Worm (Caenorhabditis elegans) whole organism, L1 larva: ENCODE results near the gene R11G1.1.

ENCODE experiments used
- C34B4.2 ChIP-seq: sonication (generic microtip); optimal IDR thresholded peaks from 2 replicates; lab custom pipeline; 2017; ENCODE audit warnings: mild to moderate bottlenecking, missing genetic modification characterization, missing compliant biosample characterization
- Y116A8C.19 ChIP-seq: sonication (generic microtip); optimal IDR thresholded peaks from 2 replicates; lab custom pipeline; 2016; ENCODE audit warnings: missing compliant biosample characterization, missing genetic modification characterization, borderline replicate concordance
- aha-1 ChIP-seq: fragments of 150-350 bp; optimal IDR thresholded peaks from 2 replicates; lab custom pipeline; 2014; ENCODE audit warnings: missing biosample characterization, missing genetic modification characterization
- aly-2 ChIP-seq: fragments of 150-350 bp; optimal IDR thresholded peaks from 2 replicates; lab custom pipeline; 2014; ENCODE audit warnings: missing biosample characterization, missing genetic modification characterization
- blmp-1 ChIP-seq: fragments of 150-350 bp; optimal IDR thresholded peaks from 2 replicates; lab custom pipeline; 2014; ENCODE audit warnings: missing biosample characterization, missing genetic modification characterization
- ceh-8 ChIP-seq: fragments of 200-800 bp; sonication (Bioruptor generic); optimal IDR thresholded peaks from 2 replicates; lab custom pipeline; 2018; ENCODE audit warnings: mild to moderate bottlenecking, missing genetic modification characterization, moderate library complexity, missing compliant biosample characterization
- ceh-82 ChIP-seq, 3 experiments: fragments of 150-350 bp in 1 of 3; sonication (generic microtip) in 2 of 3; optimal IDR thresholded peaks; 2 replicates each; lab custom pipeline; 2014 to 2017; ENCODE audit warnings: missing biosample characterization in 3 of 3, missing genetic modification characterization in 3 of 3
- dpl-1 ChIP-seq, 3 experiments: fragments of 150-350 bp in 2 of 3; sonication (generic microtip) in 1 of 3; optimal IDR thresholded peaks; 2 replicates each; lab custom pipeline; 2014 to 2017; ENCODE audit warnings: missing biosample characterization in 3 of 3, missing genetic modification characterization in 3 of 3, missing genetic modification reagents in 3 of 3
- efl-1 ChIP-seq, 4 experiments: fragments of 150-350 bp; optimal IDR thresholded peaks in 3 of 4; peaks in 1 of 4; 1 replicate in 1 of 4; 2 replicates in 3 of 4; lab custom pipeline; 2014; ENCODE audit warnings: missing biosample characterization in 2 of 4, missing genetic modification characterization in 2 of 4, missing genetic modification reagents in 2 of 4
- efl-3 ChIP-seq: fragments of 200-800 bp; sonication (Bioruptor generic); optimal IDR thresholded peaks from 2 replicates; lab custom pipeline; 2018; ENCODE audit warnings: mild to moderate bottlenecking, missing genetic modification characterization, missing compliant biosample characterization
- egl-27 ChIP-seq, 2 experiments: fragments of 150-350 bp in 1 of 2; sonication (generic microtip); optimal IDR thresholded peaks; 3 replicates each; lab custom pipeline; 2017 to 2018; ENCODE audit warnings: missing biosample characterization in 2 of 2, missing genetic modification characterization in 2 of 2, missing genetic modification reagents in 2 of 2
- elt-2 ChIP-seq: sonication (generic microtip); optimal IDR thresholded peaks from 2 replicates; lab custom pipeline; 2016; ENCODE audit warnings: missing genetic modification characterization, mild to moderate bottlenecking, inconsistent platforms, missing compliant biosample characterization, missing genetic modification reagents
- fkh-10 ChIP-seq: sonication (generic microtip); optimal IDR thresholded peaks from 2 replicates; lab custom pipeline; 2017; ENCODE audit warnings: missing biosample characterization, missing genetic modification reagents, missing genetic modification characterization
- fkh-4 ChIP-seq: sonication (generic microtip); optimal IDR thresholded peaks from 2 replicates; lab custom pipeline; 2016; ENCODE audit warnings: missing compliant biosample characterization, missing genetic modification characterization, borderline replicate concordance
- fkh-8 ChIP-seq: sonication (generic microtip); optimal IDR thresholded peaks from 2 replicates; lab custom pipeline; 2016; ENCODE audit warnings: mild to moderate bottlenecking, missing genetic modification characterization, missing compliant biosample characterization
- grh-1 ChIP-seq: fragments of 200-800 bp; sonication (Bioruptor generic); IDR thresholded peaks from 2 replicates; pipeline ENCODE4 v1.3.6; 2022; ENCODE audit warnings: missing genetic modification reagents, missing genetic modification characterization, missing compliant biosample characterization
- hlh-17 ChIP-seq: fragments of 200-800 bp; sonication (Bioruptor generic); optimal IDR thresholded peaks from 2 replicates; lab custom pipeline; 2018; ENCODE audit warnings: missing genetic modification characterization, mild to moderate bottlenecking, missing compliant biosample characterization, moderate library complexity, borderline replicate concordance
- lin-14 ChIP-seq: fragments of 200-800 bp; sonication (Bioruptor generic); optimal IDR thresholded peaks from 2 replicates; lab custom pipeline; 2018; ENCODE audit warnings: mild to moderate bottlenecking, missing genetic modification characterization, moderate library complexity, missing compliant biosample characterization
- lin-35 ChIP-seq, 2 experiments: fragments of 150-350 bp; optimal IDR thresholded peaks; 2 replicates each; lab custom pipeline; 2014; ENCODE audit warnings: missing biosample characterization in 2 of 2, missing genetic modification characterization in 2 of 2, missing genetic modification reagents in 2 of 2
- lin-39 ChIP-seq: fragments of 150-350 bp; optimal IDR thresholded peaks from 2 replicates; lab custom pipeline; 2014; ENCODE audit warnings: missing biosample characterization, missing genetic modification reagents, missing genetic modification characterization
- lir-3 ChIP-seq: sonication (generic microtip); optimal IDR thresholded peaks from 2 replicates; lab custom pipeline; 2016; ENCODE audit warnings: mild to moderate bottlenecking, missing genetic modification characterization, moderate library complexity, missing compliant biosample characterization; ENCODE audit not compliant: poor library complexity
- lsy-2 ChIP-seq, 2 experiments: fragments of 150-350 bp; optimal IDR thresholded peaks; 2 replicates each; lab custom pipeline; 2014; ENCODE audit warnings: missing biosample characterization in 2 of 2, missing genetic modification characterization in 2 of 2
- mab-9 ChIP-seq: fragments of 200-800 bp; sonication (Bioruptor generic); IDR thresholded peaks from 2 replicates; pipeline ENCODE4 v1.3.6; 2022; ENCODE audit warnings: missing genetic modification reagents, missing genetic modification characterization, missing compliant biosample characterization
- mdl-1 ChIP-seq, 2 experiments: fragments of 150-350 bp; optimal IDR thresholded peaks; 2 replicates each; lab custom pipeline; 2014 to 2017; ENCODE audit warnings: missing biosample characterization in 2 of 2, missing genetic modification characterization in 2 of 2, inconsistent platforms in 1 of 2
- mef-2 ChIP-seq: fragments of 150-350 bp; optimal IDR thresholded peaks from 2 replicates; lab custom pipeline; 2014; ENCODE audit warnings: missing biosample characterization, missing genetic modification characterization
- nhr-19 ChIP-seq: fragments of 200-800 bp; sonication (Bioruptor generic); conservative IDR thresholded peaks from 2 replicates; pipeline ENCODE4 v1.3.6; 2022; ENCODE audit warnings: missing genetic modification characterization, missing compliant biosample characterization
- nhr-20 ChIP-seq: sonication (generic microtip); optimal IDR thresholded peaks from 2 replicates; lab custom pipeline; 2016; ENCODE audit warnings: mild to moderate bottlenecking, missing genetic modification characterization, missing compliant biosample characterization
- nhr-47 ChIP-seq: sonication (generic microtip); optimal IDR thresholded peaks from 2 replicates; lab custom pipeline; 2016; ENCODE audit warnings: mild to moderate bottlenecking, missing genetic modification characterization, moderate library complexity, missing compliant biosample characterization
- nhr-71 ChIP-seq: sonication (generic microtip); optimal IDR thresholded peaks from 2 replicates; lab custom pipeline; 2016; ENCODE audit warnings: mild to moderate bottlenecking, missing genetic modification characterization, moderate library complexity, missing compliant biosample characterization
- nhr-77 ChIP-seq: fragments of 150-350 bp; optimal IDR thresholded peaks from 2 replicates; lab custom pipeline; 2014; ENCODE audit warnings: missing biosample characterization, missing genetic modification characterization
- skn-1 ChIP-seq: fragments of 150-350 bp; optimal IDR thresholded peaks from 2 replicates; lab custom pipeline; 2014; ENCODE audit warnings: missing biosample characterization, missing genetic modification characterization
- snu-23 ChIP-seq: sonication (generic microtip); optimal IDR thresholded peaks from 2 replicates; lab custom pipeline; 2016; ENCODE audit warnings: missing genetic modification characterization, missing compliant biosample characterization
- swsn-7 ChIP-seq: sonication (generic microtip); optimal IDR thresholded peaks from 2 replicates; lab custom pipeline; 2016; ENCODE audit warnings: missing genetic modification characterization, missing compliant biosample characterization
- tbx-2 ChIP-seq: sonication (generic microtip); optimal IDR thresholded peaks from 2 replicates; lab custom pipeline; 2016; ENCODE audit warnings: missing genetic modification characterization, missing compliant biosample characterization
- unc-30 ChIP-seq: sonication (generic microtip); optimal IDR thresholded peaks from 2 replicates; lab custom pipeline; 2017; ENCODE audit warnings: missing biosample characterization, missing genetic modification characterization
- unc-62 ChIP-seq: fragments of 150-350 bp; optimal IDR thresholded peaks from 2 replicates; lab custom pipeline; 2014; ENCODE audit warnings: missing biosample characterization, missing genetic modification reagents, missing genetic modification characterization
- unc-86 ChIP-seq: sonication (generic microtip); optimal IDR thresholded peaks from 2 replicates; lab custom pipeline; 2016; ENCODE audit warnings: missing genetic modification characterization, missing compliant biosample characterization
- unc-98 ChIP-seq: fragments of 200-800 bp; sonication (Bioruptor generic); IDR thresholded peaks from 2 replicates; pipeline ENCODE4 v1.3.6; 2022; ENCODE audit warnings: missing genetic modification characterization, missing compliant biosample characterization
- vab-15 ChIP-seq: sonication (generic microtip); optimal IDR thresholded peaks from 2 replicates; lab custom pipeline; 2017; ENCODE audit warnings: missing genotype, mild to moderate bottlenecking, missing genetic modification characterization, missing compliant biosample characterization
- xbp-1 ChIP-seq: sonication (generic microtip); optimal IDR thresholded peaks from 2 replicates; lab custom pipeline; 2016; ENCODE audit warnings: missing genetic modification characterization, missing compliant biosample characterization
- zip-4 ChIP-seq: fragments of 200-800 bp; sonication (Bioruptor generic); optimal IDR thresholded peaks from 2 replicates; lab custom pipeline; 2018; ENCODE audit warnings: mild to moderate bottlenecking, missing genetic modification characterization, moderate library complexity, missing compliant biosample characterization
- ztf-11 ChIP-seq, 2 experiments: sonication (generic microtip); optimal IDR thresholded peaks; 2 replicates each; lab custom pipeline; 2016 to 2017; ENCODE audit warnings: missing genetic modification characterization in 2 of 2, missing biosample characterization in 1 of 2, missing compliant biosample characterization in 1 of 2
- ztf-4 ChIP-seq: fragments of 150-350 bp; optimal IDR thresholded peaks from 2 replicates; lab custom pipeline; 2014; ENCODE audit warnings: missing biosample characterization, missing genetic modification characterization

R11G1.1 gene

ce11 chrX:3689155-3689719 is 29.9 kb downstream of the R11G1.1 start, which contains the start of gene tag-278 (continued):
- TF ChIP-seq aha-1 (no peak), hlh-17 (GFP tag; lab: Kevin White, UChicago) (no peak), vab-15 (tag; lab: Kevin White, UChicago) (no peak)

DNA sequence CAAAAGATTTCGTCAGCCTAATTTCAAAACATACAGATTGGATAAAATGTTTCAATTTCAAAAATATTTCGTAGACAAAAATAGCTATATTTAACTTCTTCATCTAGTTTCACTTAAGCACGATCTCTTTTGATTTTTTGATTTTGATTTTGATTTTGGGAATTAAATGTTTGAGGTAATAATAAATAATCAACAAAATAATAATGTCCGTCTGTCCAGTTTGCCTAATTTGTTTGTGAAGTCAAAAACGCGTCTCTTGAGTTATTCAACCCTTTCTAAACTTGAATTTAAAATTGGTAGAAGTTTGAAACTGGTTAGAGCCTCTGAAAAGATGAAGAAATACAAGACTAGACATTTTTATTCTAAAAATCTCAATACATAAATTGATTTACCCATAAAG is 30.5 kb downstream of the R11G1.1 start:
- TF ChIP-seq snu-23 (GFP tag; lab: Kevin White, UChicago) (no peak), lir-3 (tag; lab: Kevin White, UChicago) (no peak), efl-3 (GFP tag; lab: Kevin White, UChicago) (no peak), aly-2 (tag; lab: Kevin White, UChicago) (no peak), unc-86 (tag; lab: Kevin White, UChicago) (no peak), nhr-77 (no peak), unc-30 (tag; lab: Kevin White, UChicago) (no peak), ztf-11 (tag; optimal IDR thresholded peaks at IDR 0.05; lab: Kevin White, UChicago) (no peak), nhr-71 (no peak), Y116A8C.19 (tag; lab: Kevin White, UChicago) (no peak), grh-1 (GFP tag; lab: Robert Waterston, UW) (no peak), tbx-2 (tag; lab: Kevin White, UChicago) (no peak)

DNA sequence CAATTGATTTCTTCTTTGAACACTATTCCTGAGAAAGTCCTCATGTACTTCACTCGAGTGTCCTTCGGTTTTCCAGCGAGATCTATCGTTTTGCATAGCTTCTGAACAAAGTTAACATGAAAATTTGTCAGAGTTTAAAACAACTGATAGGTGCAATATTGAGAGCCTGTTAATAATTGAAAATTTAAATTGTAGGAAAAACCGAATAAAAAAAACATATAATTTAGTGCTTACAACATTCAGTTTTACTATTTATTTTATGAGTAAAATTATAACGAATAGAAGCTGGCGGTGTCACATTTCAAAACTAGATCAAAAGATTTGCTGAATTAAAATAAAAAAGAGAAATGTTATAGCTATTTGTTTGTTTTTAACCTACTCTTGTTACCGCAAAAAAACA is 33.8 kb downstream of the R11G1.1 start, which contains the start of gene C02F12.8:
TSS of gene C02F12.8 (minus strand) at position 101 of the 400 bp plus-strand sequence.
- TF ChIP-seq lsy-2 (tag; optimal IDR thresholded peaks at IDR 0.05; lab: Kevin White, UChicago) (no peak), elt-2 (tag; lab: Kevin White, UChicago) (no peak), xbp-1 (tag; lab: Kevin White, UChicago) (no peak), nhr-47 (tag; lab: Kevin White, UChicago) (no peak), grh-1 (GFP tag; lab: Robert Waterston, UW) (no peak), C34B4.2 (tag; lab: Kevin White, UChicago) (no peak), mef-2 (tag; lab: Kevin White, UChicago) (no peak), mab-9 (GFP tag; lab: Robert Waterston, UW) (no peak), lin-39 (tag; lab: Kevin White, UChicago) (no peak), dpl-1 (GFP tag; optimal IDR thresholded peaks at IDR 0.05; lab: Kevin White, UChicago) (no peak), egl-27 (tag; optimal IDR thresholded peaks at IDR 0.05; lab: Kevin White, UChicago) (no peak), ztf-4 (tag; lab: Kevin White, UChicago) (no peak)
- TF ChIP-seq, all 84 proteins: peak for 0

DNA sequence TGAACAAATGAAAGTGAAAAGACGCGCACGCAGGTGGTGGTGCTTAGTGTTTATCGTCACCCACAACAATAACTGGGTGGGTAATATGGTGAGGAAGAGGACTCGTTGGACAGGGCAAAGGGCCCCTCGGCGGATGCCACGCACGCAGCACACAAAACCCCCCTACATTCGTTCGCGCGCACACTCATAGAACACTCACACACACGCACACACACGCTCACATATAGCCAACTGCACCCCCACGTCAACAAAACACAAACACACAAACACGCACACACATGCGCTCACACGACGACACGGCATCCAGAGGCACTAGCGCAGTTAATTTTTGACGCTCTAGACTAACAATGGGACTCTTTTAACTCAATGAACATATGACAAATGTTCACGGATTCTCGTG is 34.9 kb downstream of the R11G1.1 start:
- TF ChIP-seq fkh-4 (tag; lab: Kevin White, UChicago) (no peak), nhr-71 (peak; percentile 67), swsn-7 (peak; percentile 48), lsy-2 (tag; optimal IDR thresholded peaks at IDR 0.05; lab: Kevin White, UChicago) (peak in 1 of 2 experiments; percentile 37), efl-1 (optimal IDR thresholded peaks at IDR 0.05; lab: Kevin White, UChicago) (no peak), efl-1 (GFP tag; optimal IDR thresholded peaks at IDR 0.05 in 1 of 2; lab: Kevin White, UChicago) (no peak), unc-98 (GFP tag; lab: Robert Waterston, UW) (no peak), ceh-8 (GFP tag; lab: Kevin White, UChicago) (peak; percentile 9), fkh-8 (tag; lab: Kevin White, UChicago) (peak; percentile 50), nhr-20 (peak; percentile 5), dpl-1 (GFP tag; optimal IDR thresholded peaks at IDR 0.05; lab: Kevin White, UChicago) (peak in 1 of 3 experiments; percentile 29), vab-15 (tag; lab: Kevin White, UChicago) (no peak), nhr-19 (GFP tag; lab: Robert Waterston, UW) (peak; percentile 39; the same call in 1 of the 2 replicates), lin-14 (GFP tag; lab: Kevin White, UChicago) (peak; percentile 81), mdl-1 (tag; optimal IDR thresholded peaks at IDR 0.05; lab: Kevin White, UChicago) (peak in 1 of 2 experiments; percentile 66), nhr-47 (tag; lab: Kevin White, UChicago) (peak; percentile 32), unc-62 (no peak), skn-1 (tag; lab: Kevin White, UChicago) (peak; percentile 20), blmp-1 (tag; lab: Kevin White, UChicago) (peak; percentile 40), zip-4 (no peak), unc-86 (tag; lab: Kevin White, UChicago) (peak; percentile 7), snu-23 (GFP tag; lab: Kevin White, UChicago) (peak; percentile 64), lin-35 (GFP tag; optimal IDR thresholded peaks at IDR 0.05; lab: Kevin White, UChicago) (peak; percentile 17 to 42), ceh-82 (tag; optimal IDR thresholded peaks at IDR 0.05; lab: Kevin White, UChicago) (peak in 2 of 3 experiments; percentile 1 to 49), ztf-11 (tag; optimal IDR thresholded peaks at IDR 0.05; lab: Kevin White, UChicago) (peak in 1 of 2 experiments; percentile 29), xbp-1 (tag; lab: Kevin White, UChicago) (peak; percentile 34), fkh-10 (GFP tag; lab: Kevin White, UChicago) (peak; percentile 35)
